Fruit fly (Drosophila melanogaster): Measurements from ENCODE around the gene Cad96Cb.

DNA sequence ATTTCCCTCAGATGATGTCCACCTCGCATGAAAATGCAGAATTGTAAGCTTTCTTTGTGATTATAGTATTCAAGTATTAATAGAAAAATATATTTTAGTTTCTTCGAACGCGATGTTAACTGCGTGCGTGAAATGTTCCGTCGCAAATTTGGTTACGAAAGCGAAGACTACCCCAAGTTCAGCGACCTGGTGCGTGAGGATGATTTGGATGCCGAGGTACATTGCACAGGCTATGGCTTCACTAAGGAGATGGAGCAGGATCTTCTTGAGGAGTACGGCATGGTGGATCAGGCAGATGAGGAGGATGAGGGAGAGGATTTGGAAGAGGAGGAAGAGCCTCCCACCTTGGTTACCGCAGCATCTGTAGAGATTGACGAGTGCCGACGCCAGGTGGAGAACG, 34.6 kb upstream of the Cad96Cb start:
- TF ChIP-seq CG8478 (optimal IDR thresholded peaks at IDR 0.05) (no peak), CTCF (optimal IDR thresholded peaks at IDR 0.05) (no peak)

All from S2 (cell line).